2 fruit fly cellular contexts compared by ENCODE assay signal in genomic region chrX:1692553-1692952, dm6.
A peak's percentile ranks its signal among the peaks of the same experiment; 100 is the strongest.
TF ChIP-seq lines count a peak whose summit lies in the region.

Gene CG32809, minus strand, starts transcription at chrX:1692768.

- no peak for TF ChIP-seq CTCF in whole organism, embryonic (GFP tag; optimal IDR thresholded peaks at IDR 0.05; lab: Kevin White, UChicago)

TF ChIP-seq in whole organism, adult, 20 proteins besides CTCF, POLR2A, EP300 and RAD21:
- TF ChIP-seq Mnt (GFP tag; optimal IDR thresholded peaks at IDR 0.05; lab: Kevin White, UChicago) (peak; percentile 33), CG12768 (GFP tag; optimal IDR thresholded peaks at IDR 0.05; lab: Kevin White, UChicago) (no peak)

TF ChIP-seq in whole organism, embryonic, 481 proteins besides CTCF, POLR2A, EP300 and RAD21:
- TF ChIP-seq bowl (GFP tag; IDR thresholded peaks at IDR 0.05; lab: Robert Waterston, UW) (no peak), Dip3 (GFP tag; optimal IDR thresholded peaks at IDR 0.05; lab: Kevin White, UChicago) (no peak), CG3838 (GFP tag; optimal IDR thresholded peaks at IDR 0.05; lab: Kevin White, UChicago) (no peak), CG7963 (GFP tag; IDR thresholded peaks at IDR 0.05; lab: Robert Waterston, UW; ENCODE audit: partially characterized antibody) (0 out of 3 replicates have a peak, but pooled peaks have one; percentile 26), E2f2 (GFP tag; IDR thresholded peaks at IDR 0.05; lab: Robert Waterston, UW) (peak; percentile 59; the same call in 1 of the 2 replicates), CG8290 (GFP tag; optimal IDR thresholded peaks at IDR 0.05; lab: Kevin White, UChicago) (no peak), CG8290 (tag; optimal IDR thresholded peaks at IDR 0.05; lab: Kevin White, UChicago) (no peak), Xrp1 (GFP tag; IDR thresholded peaks at IDR 0.05; lab: Robert Waterston, UW) (no peak), crol (GFP tag; IDR thresholded peaks at IDR 0.05; lab: Robert Waterston, UW) (no peak), CG9797 (GFP tag; optimal IDR thresholded peaks at IDR 0.05; lab: Kevin White, UChicago) (no peak), CG5953 (GFP tag; IDR thresholded peaks at IDR 0.05; lab: Robert Waterston, UW) (no peak), BEAF-32 (GFP tag; optimal IDR thresholded peaks at IDR 0.05; lab: Kevin White, UChicago) (peak; percentile 18), CG15514 (GFP tag; optimal IDR thresholded peaks at IDR 0.05; lab: Kevin White, UChicago) (peak; percentile 90), nmo (GFP tag; optimal IDR thresholded peaks at IDR 0.05; lab: Kevin White, UChicago) (peak; percentile 15), CG11560 (tag; IDR thresholded peaks at IDR 0.05; lab: Robert Waterston, UW) (peak; percentile 96), HLH4C (GFP tag; IDR thresholded peaks at IDR 0.05; lab: Robert Waterston, UW; ENCODE audit: partially characterized antibody) (peak; percentile 23; the same call in 1 of the 3 replicates), CG7786 (GFP tag; optimal IDR thresholded peaks at IDR 0.05; lab: Kevin White, UChicago) (no peak), nerfin-1 (tag; optimal IDR thresholded peaks at IDR 0.05; lab: Kevin White, UChicago) (peak; percentile 96), pzg (GFP tag; optimal IDR thresholded peaks at IDR 0.05; lab: Kevin White, UChicago) (peak; percentile 58), Pdp1 (GFP tag; optimal IDR thresholded peaks at IDR 0.05; lab: Kevin White, UChicago) (no peak), Dref (GFP tag; IDR thresholded peaks at IDR 0.05; lab: Robert Waterston, UW) (peak; percentile 65), Dll (GFP tag; IDR thresholded peaks at IDR 0.05; lab: Robert Waterston, UW; ENCODE audit: partially characterized antibody) (0 out of 4 replicates have a peak, but pooled peaks have one; percentile 14), dan (GFP tag; IDR thresholded peaks at IDR 0.05; lab: Robert Waterston, UW) (no peak), ci (GFP tag; IDR thresholded peaks at IDR 0.05; lab: Robert Waterston, UW) (no peak), Deaf1 (tag; optimal IDR thresholded peaks at IDR 0.05; lab: Kevin White, UChicago) (peak; percentile 41), CG7987 (GFP tag; optimal IDR thresholded peaks at IDR 0.05; lab: Kevin White, UChicago) (no peak), CG4820 (GFP tag; optimal IDR thresholded peaks at IDR 0.05; lab: Kevin White, UChicago) (no peak), CG1792 (GFP tag; optimal IDR thresholded peaks at IDR 0.05; lab: Kevin White, UChicago) (no peak), Ets65A (GFP tag; lab: Kevin White, UChicago) (peak; percentile 37), bbx (GFP tag; IDR thresholded peaks at IDR 0.05; lab: Robert Waterston, UW; ENCODE audit: partially characterized antibody) (peak; percentile 43; the same call in 1 of the 2 replicates), crc (GFP tag; optimal IDR thresholded peaks at IDR 0.05; lab: Kevin White, UChicago) (no peak), Dp (GFP tag; optimal IDR thresholded peaks at IDR 0.05; lab: Kevin White, UChicago) (peak; percentile 45), CG11247 (GFP tag; IDR thresholded peaks at IDR 0.05; lab: Robert Waterston, UW) (no peak), Opbp (GFP tag; IDR thresholded peaks at IDR 0.05; lab: Robert Waterston, UW; ENCODE audit: partially characterized antibody) (0 out of 3 replicates have a peak, but pooled peaks have one; percentile 28), CG12391 (tag; optimal IDR thresholded peaks at IDR 0.05; lab: Kevin White, UChicago) (no peak), CG13287 (GFP tag; IDR thresholded peaks at IDR 0.05; lab: Robert Waterston, UW; ENCODE audit: partially characterized antibody) (peak; percentile 17; the same call in 1 of the 2 replicates), Hr78 (GFP tag; optimal IDR thresholded peaks at IDR 0.05; lab: Kevin White, UChicago) (no peak), CG8089 (GFP tag; optimal IDR thresholded peaks at IDR 0.05; lab: Kevin White, UChicago) (no peak), ken (GFP tag; IDR thresholded peaks at IDR 0.05; lab: Robert Waterston, UW) (no peak), usp (GFP tag; optimal IDR thresholded peaks at IDR 0.05; lab: Kevin White, UChicago) (no peak), sens (GFP tag; lab: Kevin White, UChicago) (peak; percentile 46), MBD-R2 (GFP tag; IDR thresholded peaks at IDR 0.05; lab: Robert Waterston, UW) (0 out of 2 replicates have a peak, but pooled peaks have one; percentile 24), Bgb (GFP tag; IDR thresholded peaks at IDR 0.05; lab: Robert Waterston, UW; ENCODE audit: partially characterized antibody) (peak; percentile 50; the same call in 1 of the 2 replicates), sd (tag; optimal IDR thresholded peaks at IDR 0.05; lab: Kevin White, UChicago) (peak; percentile 60), CG42726 (GFP tag; IDR thresholded peaks at IDR 0.05; lab: Robert Waterston, UW; ENCODE audit: partially characterized antibody) (0 out of 2 replicates have a peak, but pooled peaks have one; percentile 13), CG6791 (GFP tag; IDR thresholded peaks at IDR 0.05; lab: Robert Waterston, UW; ENCODE audit: partially characterized antibody) (peak; percentile 59; the same call in 2 of the 3 replicates), Med (GFP tag; lab: Kevin White, UChicago) (peak; percentile 73), CG32767 (GFP tag; IDR thresholded peaks at IDR 0.05; lab: Robert Waterston, UW) (peak; percentile 23; the same call in 1 of the 2 replicates), Ets97D (GFP tag; optimal IDR thresholded peaks at IDR 0.05; lab: Kevin White, UChicago) (peak; percentile 8), ewg (GFP tag; optimal IDR thresholded peaks at IDR 0.05; lab: Kevin White, UChicago) (peak; percentile 98), CG17186 (GFP tag; optimal IDR thresholded peaks at IDR 0.05; lab: Kevin White, UChicago) (peak; percentile 11), kay (GFP tag; optimal IDR thresholded peaks at IDR 0.05; lab: Kevin White, UChicago) (no peak), Scr (GFP tag; IDR thresholded peaks at IDR 0.05; lab: Robert Waterston, UW; ENCODE audit: partially characterized antibody) (0 out of 2 replicates have a peak, but pooled peaks have one; percentile 11), Vsx1 (GFP tag; optimal IDR thresholded peaks at IDR 0.05; lab: Kevin White, UChicago) (no peak), CG10321 (GFP tag; IDR thresholded peaks at IDR 0.05; lab: Robert Waterston, UW) (no peak), Sry-δ (GFP tag; optimal IDR thresholded peaks at IDR 0.05; lab: Kevin White, UChicago) (peak; percentile 25), CG2116 (GFP tag; optimal IDR thresholded peaks at IDR 0.05; lab: Kevin White, UChicago) (peak; percentile 65), CG1647 (GFP tag; optimal IDR thresholded peaks at IDR 0.05; lab: Kevin White, UChicago) (no peak), crp (GFP tag; optimal IDR thresholded peaks at IDR 0.05; lab: Kevin White, UChicago) (peak in 1 of 2 experiments; percentile 49)
